Fruit fly (Drosophila melanogaster): ENCODE data around the gene cav.
A peak's percentile ranks its signal among the peaks of the same experiment; 100 is the strongest.

Gene cav

DNA sequence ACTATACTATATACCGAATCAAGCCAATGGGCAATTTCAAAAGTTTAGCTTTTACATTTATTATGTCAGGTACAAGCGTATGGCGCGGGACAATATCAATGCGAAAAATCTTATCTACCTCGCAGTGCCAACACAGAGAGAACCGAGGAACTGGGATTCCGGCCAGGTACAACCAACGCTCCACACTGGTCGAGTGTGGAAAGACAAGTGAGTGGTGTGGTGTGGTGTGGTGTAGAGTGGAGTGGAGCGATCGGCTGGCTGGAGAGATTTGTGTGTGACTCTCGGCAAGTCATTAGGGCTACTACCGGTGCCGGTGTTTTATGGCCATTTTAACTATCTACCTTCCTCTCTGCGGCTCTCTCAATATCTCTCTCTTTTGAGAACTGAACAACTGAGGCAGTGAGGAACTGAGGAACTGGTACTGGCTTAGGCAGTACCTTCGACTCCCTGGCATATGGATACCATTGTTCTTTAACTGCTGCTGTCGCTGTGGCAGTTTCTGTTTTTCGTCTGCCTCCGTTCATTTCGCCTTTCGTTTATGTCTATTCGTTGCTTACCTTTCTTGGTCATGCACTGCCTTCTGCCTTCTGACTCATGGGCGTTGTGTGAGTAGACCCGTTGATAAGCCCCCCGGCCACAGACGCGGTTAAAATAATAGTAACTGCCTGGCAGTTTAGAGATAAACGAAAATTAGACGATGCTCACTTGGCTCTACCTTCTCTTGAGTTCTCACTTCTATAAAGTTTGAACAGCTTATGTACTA, 38.6 kb downstream of the cav start (continued):
- TF ChIP-seq CG32006 (GFP tag; optimal IDR thresholded peaks at IDR 0.05) (peak; percentile 88), fd59A (GFP tag; optimal IDR thresholded peaks at IDR 0.05) (peak; percentile 97), Lpt (GFP tag; optimal IDR thresholded peaks at IDR 0.05) (peak; percentile 89), acj6 (GFP tag; optimal IDR thresholded peaks at IDR 0.05) (peak; percentile 96), Eip93F (GFP tag; optimal IDR thresholded peaks at IDR 0.05) (peak; percentile 82), CG15336 (GFP tag; IDR thresholded peaks at IDR 0.05) (peak; percentile 87), svp (GFP tag) (peak; percentile 98), CG16779 (tag; optimal IDR thresholded peaks at IDR 0.05) (peak; percentile 84), Met (GFP tag; optimal IDR thresholded peaks at IDR 0.05) (peak; percentile 94), CG8319 (GFP tag; optimal IDR thresholded peaks at IDR 0.05) (peak; percentile 93), CG10669 (GFP tag; optimal IDR thresholded peaks at IDR 0.05) (peak; percentile 97), Sox14 (GFP tag; optimal IDR thresholded peaks at IDR 0.05) (peak; percentile 96), esn (GFP tag; optimal IDR thresholded peaks at IDR 0.05) (peak; percentile 96), Blimp-1 (GFP tag; optimal IDR thresholded peaks at IDR 0.05) (peak; percentile 77), Hr38 (GFP tag; optimal IDR thresholded peaks at IDR 0.05) (no peak), CG1621 (tag; optimal IDR thresholded peaks at IDR 0.05) (peak; percentile 97), CG9139 (GFP tag; optimal IDR thresholded peaks at IDR 0.05) (peak; percentile 90), Eip75B (GFP tag; optimal IDR thresholded peaks at IDR 0.05) (peak; percentile 97), Gug (GFP tag; IDR thresholded peaks at IDR 0.05) (peak; percentile 90), CG11294 (GFP tag; IDR thresholded peaks at IDR 0.05) (peak; percentile 87)

DNA sequence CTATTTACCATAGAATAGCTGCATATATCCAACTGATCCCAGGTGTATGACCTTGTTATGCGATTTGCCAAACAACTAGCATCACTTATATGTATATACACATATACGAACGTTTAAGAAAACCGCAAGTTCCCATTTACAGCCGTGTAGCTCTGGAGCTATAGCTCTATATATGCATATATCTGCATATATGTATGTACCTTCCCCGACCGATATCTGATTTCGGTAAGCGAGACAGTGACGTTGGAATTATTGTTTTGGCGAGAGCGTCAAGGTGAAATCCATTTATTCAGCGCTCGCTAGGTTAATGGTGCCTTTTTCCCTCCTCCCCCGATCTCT, 39.1 kb downstream of the cav start:
- TF ChIP-seq esn (GFP tag; optimal IDR thresholded peaks at IDR 0.05) (peak; percentile 24), Eip78C (GFP tag) (peak; percentile 9), CG6792 (GFP tag; optimal IDR thresholded peaks at IDR 0.05) (peak; percentile 31), Sox15 (GFP tag; optimal IDR thresholded peaks at IDR 0.05) (no peak), spab (GFP tag; optimal IDR thresholded peaks at IDR 0.05) (no peak), svp (GFP tag) (peak; percentile 90)

DNA sequence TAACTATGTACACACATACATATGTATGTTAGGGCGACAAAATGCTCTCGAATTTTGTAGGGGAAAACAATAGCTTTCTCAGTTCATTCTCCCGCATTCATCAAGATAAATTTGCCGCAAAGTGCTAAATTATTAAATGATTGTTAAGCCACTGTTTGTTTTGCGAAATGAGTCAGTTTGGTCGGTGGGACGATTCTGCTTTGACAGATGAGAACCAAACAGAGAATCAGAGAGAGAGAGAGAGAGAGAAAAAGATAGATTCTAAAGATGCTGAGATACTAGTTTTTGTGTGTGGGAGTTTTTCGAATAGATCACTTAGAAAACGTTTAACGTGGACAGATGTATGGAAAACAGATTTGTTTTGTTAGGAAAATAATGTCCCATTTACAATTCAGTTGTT, 39.5 kb downstream of the cav start:
- TF ChIP-seq CG8632 (GFP tag; optimal IDR thresholded peaks at IDR 0.05) (no peak), CG10669 (GFP tag; optimal IDR thresholded peaks at IDR 0.05) (no peak), cyc (GFP tag; optimal IDR thresholded peaks at IDR 0.05) (no peak), eg (GFP tag; IDR thresholded peaks at IDR 0.05) (no peak), dsx (GFP tag; optimal IDR thresholded peaks at IDR 0.05; ENCODE audit: poor library complexity, severe bottlenecking) (no peak), Eip93F (GFP tag; optimal IDR thresholded peaks at IDR 0.05) (no peak), CG15336 (GFP tag; IDR thresholded peaks at IDR 0.05) (no peak), CG3919 (GFP tag; optimal IDR thresholded peaks at IDR 0.05) (no peak), ss (GFP tag; optimal IDR thresholded peaks at IDR 0.05) (no peak), fd59A (GFP tag; optimal IDR thresholded peaks at IDR 0.05) (no peak), Hr4 (GFP tag; optimal IDR thresholded peaks at IDR 0.05) (no peak), CG31627 (GFP tag; optimal IDR thresholded peaks at IDR 0.05) (no peak), CG8119 (GFP tag; IDR thresholded peaks at IDR 0.05) (no peak)

DNA sequence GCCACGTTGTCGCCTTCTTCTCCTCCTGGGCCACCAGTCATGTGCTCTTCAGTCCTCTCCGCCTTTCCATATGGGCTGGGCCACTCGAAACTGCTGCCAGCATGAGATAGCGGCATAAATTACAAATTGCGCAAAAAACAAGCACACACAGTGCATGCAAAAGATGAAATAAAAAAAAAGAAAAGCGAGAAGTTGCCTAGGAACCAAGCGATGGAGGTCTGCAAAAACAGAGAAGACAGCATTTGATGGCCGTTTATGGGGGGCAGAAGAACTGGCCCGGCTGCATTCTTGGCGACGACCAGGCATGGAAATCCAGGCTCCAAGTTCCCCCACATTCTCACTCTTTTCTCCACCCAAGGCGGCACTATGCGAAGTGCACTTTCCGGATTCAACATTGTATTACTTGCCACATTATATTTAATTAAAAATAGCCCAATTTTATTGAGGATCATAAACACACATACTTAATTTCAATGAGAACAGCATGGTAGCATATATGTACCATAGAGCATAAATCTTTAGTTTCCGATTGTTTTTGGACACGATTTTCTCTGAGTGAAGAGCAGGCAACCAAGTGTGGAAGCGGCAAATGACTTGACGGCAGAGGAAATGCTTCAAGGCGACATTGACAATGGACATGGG, 40.6 kb downstream of the cav start:
- TF ChIP-seq CG6163 (GFP tag; IDR thresholded peaks at IDR 0.05) (peak; percentile 54; the same call in 2 of the 3 replicates), dac (GFP tag; optimal IDR thresholded peaks at IDR 0.05) (no peak), CG9139 (GFP tag; optimal IDR thresholded peaks at IDR 0.05) (no peak), Sox15 (GFP tag; optimal IDR thresholded peaks at IDR 0.05) (no peak), CG34406 (GFP tag; optimal IDR thresholded peaks at IDR 0.05) (peak; percentile 8), Ets21C (GFP tag; optimal IDR thresholded peaks at IDR 0.05) (no peak), pdm3 (GFP tag; optimal IDR thresholded peaks at IDR 0.05) (peak; percentile 51), ss (GFP tag; optimal IDR thresholded peaks at IDR 0.05) (peak; percentile 41 to 79), dsx (GFP tag; optimal IDR thresholded peaks at IDR 0.05; ENCODE audit: poor library complexity, severe bottlenecking) (peak; percentile 87), achi (GFP tag; optimal IDR thresholded peaks at IDR 0.05) (peak; percentile 62), eg (GFP tag; IDR thresholded peaks at IDR 0.05) (peak; percentile 39; the same call in 1 of the 3 replicates), CG11902 (GFP tag; optimal IDR thresholded peaks at IDR 0.05) (no peak), CG32006 (GFP tag; optimal IDR thresholded peaks at IDR 0.05) (peak; percentile 73), cyc (GFP tag; optimal IDR thresholded peaks at IDR 0.05) (no peak), CG16779 (tag; optimal IDR thresholded peaks at IDR 0.05) (peak; percentile 21), Hr4 (GFP tag; optimal IDR thresholded peaks at IDR 0.05) (peak; percentile 44), CG3032 (tag; optimal IDR thresholded peaks at IDR 0.05) (peak; percentile 46), fd85E (GFP tag; optimal IDR thresholded peaks at IDR 0.05) (no peak), acj6 (GFP tag; optimal IDR thresholded peaks at IDR 0.05) (peak; percentile 40), topi (GFP tag; optimal IDR thresholded peaks at IDR 0.05) (no peak), Eip78C (GFP tag) (peak; percentile 79), Lpt (GFP tag; optimal IDR thresholded peaks at IDR 0.05) (peak; percentile 72), svp (GFP tag) (peak; percentile 32)

Measured in whole organism, prepupa.